Worm (Caenorhabditis elegans) whole organism, late embryonic: ENCODE results near the gene pat-2.

Source experiments
- ama-1 ChIP-seq: fragments of 150-350 bp; optimal IDR thresholded peaks from 2 replicates; lab custom pipeline; 2014
- ceh-31 ChIP-seq: sonication (generic microtip); optimal IDR thresholded peaks from 2 replicates; lab custom pipeline; 2016; ENCODE audit warnings: missing genetic modification characterization, missing compliant biosample characterization
- hlh-13 ChIP-seq: fragments of 200-800 bp; sonication (Bioruptor generic); optimal IDR thresholded peaks from 2 replicates; lab custom pipeline; 2018; ENCODE audit warnings: mild to moderate bottlenecking, missing genetic modification characterization, missing compliant biosample characterization
- nhr-11 ChIP-seq: fragments of 150-350 bp; optimal IDR thresholded peaks from 2 replicates; lab custom pipeline; 2014; ENCODE audit warnings: missing biosample characterization, missing genetic modification characterization
- nhr-232 ChIP-seq: sonication (generic microtip); optimal IDR thresholded peaks from 2 replicates; lab custom pipeline; 2016; ENCODE audit warnings: missing genetic modification characterization, missing compliant biosample characterization
- unc-3 ChIP-seq, 2 experiments: fragments of 200-800 bp in 1 of 2; sonication (Bioruptor generic) in 1 of 2; sonication (generic microtip) in 1 of 2; conservative IDR thresholded peaks in 1 of 2; optimal IDR thresholded peaks in 1 of 2; 2 replicates each; pipeline versions ENCODE4 v1.3.6 to Lab custom; 2016 to 2022; ENCODE audit warnings: missing compliant biosample characterization in 2 of 2, missing genetic modification characterization in 2 of 2, missing genetic modification reagents in 1 of 2

DNA sequence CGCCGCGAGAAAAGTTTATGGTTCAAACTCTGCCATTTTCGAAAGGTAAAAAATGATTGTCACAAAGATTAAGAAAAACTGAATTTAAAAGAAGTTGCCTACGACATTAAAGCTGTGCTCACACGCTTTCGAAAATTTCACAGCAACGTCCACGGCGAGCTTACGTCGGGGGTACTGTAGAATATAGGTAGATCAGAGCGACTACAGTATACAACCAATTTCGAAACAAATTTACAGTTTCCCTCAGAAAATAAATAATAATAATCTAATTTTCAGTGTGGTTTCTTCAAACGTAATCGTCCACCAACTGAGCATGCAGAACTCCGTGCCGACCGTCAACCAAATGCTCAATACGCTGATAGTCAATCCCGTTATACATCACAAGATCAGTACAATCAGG, 5.9 kb downstream of the pat-2 start:
- TF ChIP-seq nhr-11 (tag; lab: Kevin White, UChicago) (no peak), ama-1 (lab: Kevin White, UChicago) (no peak), ceh-31 (tag; lab: Kevin White, UChicago) (no peak), hlh-13 (no peak), nhr-232 (tag; lab: Kevin White, UChicago) (no peak), unc-3 (GFP tag; conservative IDR thresholded peaks at IDR 0.05; lab: Robert Waterston, UW) (no peak), unc-3 (tag; optimal IDR thresholded peaks at IDR 0.05; lab: Kevin White, UChicago) (no peak)
